Worm (Caenorhabditis elegans) whole organism, late embryonic: ENCODE data around the gene R10H10.7.

Experiments used
- dve-1 ChIP-seq: sonication (generic microtip); optimal IDR thresholded peaks from 2 replicates; lab custom pipeline; 2017; ENCODE audit warnings: antibody characterized with exemption, mild to moderate bottlenecking, missing genetic modification characterization, missing compliant biosample characterization
- fax-1 ChIP-seq: sonication (generic microtip); optimal IDR thresholded peaks from 2 replicates; lab custom pipeline; 2016; ENCODE audit warnings: missing genotype, missing genetic modification characterization, missing compliant biosample characterization
- fkh-10 ChIP-seq: fragments of 150-350 bp; optimal IDR thresholded peaks from 2 replicates; lab custom pipeline; 2014; ENCODE audit warnings: missing biosample characterization, missing genetic modification reagents, missing genetic modification characterization
- lin-11 ChIP-seq: fragments of 200-800 bp; sonication (Bioruptor generic); optimal IDR thresholded peaks from 2 replicates; lab custom pipeline; 2018; ENCODE audit warnings: mild to moderate bottlenecking, missing genetic modification characterization, missing compliant biosample characterization

DNA sequence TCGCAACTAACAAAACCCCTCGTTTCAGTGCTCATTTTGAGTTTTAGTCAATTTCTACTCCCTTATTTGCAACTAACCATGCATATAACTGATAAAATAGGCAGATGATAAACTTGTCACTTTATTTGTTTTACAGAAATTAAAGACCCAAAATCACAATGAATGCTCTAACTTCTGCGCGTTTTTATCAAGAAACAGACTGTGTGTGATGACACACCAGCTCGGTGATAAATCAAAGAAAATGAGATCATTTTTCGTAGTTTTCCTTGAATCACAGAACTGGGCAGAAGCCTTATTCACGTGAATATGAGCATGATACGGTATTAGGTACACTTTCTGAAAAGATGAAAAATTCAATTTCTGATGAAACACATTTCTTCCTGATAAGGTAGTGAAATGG lies 49.4 kb upstream of the R10H10.7 start:
- no peak for TF ChIP-seq lin-11 (tag; lab: Kevin White, UChicago)
- no peak for TF ChIP-seq fax-1 (tag; lab: Kevin White, UChicago)
- no peak for TF ChIP-seq dve-1 (tag; lab: Kevin White, UChicago)
- TF ChIP-seq fkh-10 = no peak
